Worm (Caenorhabditis elegans): ENCODE data around the gene C02F12.5.

- TF ChIP-seq zip-2 (tag; optimal IDR thresholded peaks at IDR 0.05) (no peak), lin-39 (tag; optimal IDR thresholded peaks at IDR 0.05) (no peak), zfp-2 (tag; optimal IDR thresholded peaks at IDR 0.05) (no peak), pha-4 (GFP tag; IDR thresholded peaks at IDR 0.05) (no peak), pha-4 (tag; optimal IDR thresholded peaks at IDR 0.05) (no peak)
Measured at ce11 chrX:3714797-3715196, 42.9 kb upstream of the C02F12.5 start, which contains the start of gene C01C4.2.

All from whole organism, L4 larva.